Worm (Caenorhabditis elegans): ENCODE measurements around the gene R160.13.

DNA sequence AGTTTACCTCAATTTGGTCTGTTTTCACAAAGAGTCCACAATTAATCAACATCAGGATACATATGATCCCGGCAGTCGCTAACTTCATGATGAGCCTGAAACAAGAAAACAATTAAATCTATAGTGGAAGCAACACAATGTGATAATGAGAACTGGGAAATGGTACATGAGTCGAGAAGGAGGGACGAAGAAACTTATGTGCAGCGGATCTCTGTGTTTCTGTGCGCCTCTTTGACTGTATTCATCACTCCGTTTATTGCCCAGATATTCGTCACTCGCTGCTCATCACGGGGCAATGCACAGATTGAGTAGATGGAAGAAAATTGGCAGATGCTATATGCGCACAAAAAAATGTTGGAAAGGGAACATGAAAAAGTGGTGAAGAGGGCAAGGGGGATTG is 5.1 kb downstream of the R160.13 start, which contains the start of gene R160.3:
- TF ChIP-seq unc-62 (GFP tag; optimal IDR thresholded peaks at IDR 0.05), result no peak
- TF ChIP-seq blmp-1 (tag; optimal IDR thresholded peaks at IDR 0.05), result no peak
